Fruit fly (Drosophila melanogaster) whole organism, embryonic: Measurements from ENCODE around the gene CG1635.

ENCODE experiments used
- Antp ChIP-seq: fragments of 200-800 bp; sonication (Bioruptor generic); optimal IDR thresholded peaks from 3 replicates; lab custom pipeline; 2016; ENCODE audit warnings: missing biosample characterization, missing genetic modification characterization
- Bdp1 ChIP-seq: fragments of 200-800 bp; sonication (Bioruptor generic); optimal IDR thresholded peaks from 3 replicates; lab custom pipeline; 2016; ENCODE audit warnings: missing biosample characterization, missing genetic modification characterization
- CG10274 ChIP-seq: fragments of 200-800 bp; sonication (Bioruptor generic); optimal IDR thresholded peaks from 3 replicates; lab custom pipeline; 2017; ENCODE audit warnings: missing biosample characterization, mild to moderate bottlenecking, missing genetic modification characterization
- CG14014 ChIP-seq: fragments of 200-800 bp; sonication (Bioruptor generic); IDR thresholded peaks from 2 replicates; pipeline ENCODE4 v1.3.6; 2022; ENCODE audit warnings: missing biosample characterization, missing genetic modification characterization
- CG1647 ChIP-seq: fragments of 200-800 bp; sonication (Bioruptor generic); optimal IDR thresholded peaks from 3 replicates; lab custom pipeline; 2016; ENCODE audit warnings: missing biosample characterization, missing genetic modification characterization
- CG17568 ChIP-seq: fragments of 200-800 bp; sonication (Bioruptor generic); optimal IDR thresholded peaks from 2 replicates; lab custom pipeline; 2018; ENCODE audit warnings: missing biosample characterization, mild to moderate bottlenecking, missing genetic modification characterization, moderate library complexity
- CG17802 ChIP-seq: fragments of 200-800 bp; sonication (Bioruptor generic); optimal IDR thresholded peaks from 2 replicates; lab custom pipeline; 2018; ENCODE audit warnings: missing biosample characterization, mild to moderate bottlenecking, missing genetic modification characterization, moderate library complexity
- CG18619 ChIP-seq: fragments of 200-800 bp; sonication (Bioruptor generic); optimal IDR thresholded peaks from 3 replicates; lab custom pipeline; 2017; ENCODE audit warnings: missing biosample characterization, mild to moderate bottlenecking, missing genetic modification characterization
- CG32532 ChIP-seq: fragments of 200-800 bp; sonication (Bioruptor generic); IDR thresholded peaks from 2 replicates; pipeline ENCODE4 v1.3.6; 2022; ENCODE audit warnings: missing biosample characterization, missing genetic modification characterization
- CG32767 ChIP-seq: fragments of 200-800 bp; sonication (Bioruptor generic); IDR thresholded peaks from 2 replicates; pipeline ENCODE4 v1.3.6; 2022; ENCODE audit warnings: missing biosample characterization, missing genetic modification characterization
- CG33557 ChIP-seq: fragments of 200-800 bp; sonication (Bioruptor generic); optimal IDR thresholded peaks from 2 replicates; lab custom pipeline; 2019; ENCODE audit warnings: missing biosample characterization, mild to moderate bottlenecking, missing genetic modification characterization, moderate library complexity
- CG34224 ChIP-seq: fragments of 200-800 bp; sonication (Bioruptor generic); IDR thresholded peaks from 3 replicates; pipeline ENCODE4 v1.3.6; 2022; ENCODE audit warnings: missing biosample characterization, missing genetic modification characterization; ENCODE audit not compliant: partially characterized antibody
- CG3847 ChIP-seq: fragments of 200-800 bp; sonication (Bioruptor generic); IDR thresholded peaks from 2 replicates; pipeline ENCODE4 v1.3.6; 2022; ENCODE audit warnings: missing biosample characterization, missing genetic modification characterization
- CG3995 ChIP-seq: fragments of 200-800 bp; sonication (Bioruptor generic); optimal IDR thresholded peaks from 3 replicates; lab custom pipeline; 2016; ENCODE audit warnings: missing biosample characterization, missing genetic modification characterization
- CG6254 ChIP-seq: fragments of 200-800 bp; sonication (Bioruptor generic); optimal IDR thresholded peaks from 3 replicates; lab custom pipeline; 2017; ENCODE audit warnings: mild to moderate bottlenecking, missing biosample characterization, missing genetic modification reagents, missing genetic modification characterization
- CG6654 ChIP-seq: fragments of 200-800 bp; sonication (Bioruptor generic); optimal IDR thresholded peaks from 2 replicates; lab custom pipeline; 2017; ENCODE audit warnings: missing biosample characterization, mild to moderate bottlenecking, missing genetic modification characterization
- CG6791 ChIP-seq: fragments of 200-800 bp; sonication (Bioruptor generic); IDR thresholded peaks from 3 replicates; pipeline ENCODE4 v1.3.6; 2022; ENCODE audit warnings: missing biosample characterization, missing genetic modification characterization; ENCODE audit not compliant: partially characterized antibody
- CG7372 ChIP-seq: fragments of 200-800 bp; sonication (Bioruptor generic); IDR thresholded peaks from 2 replicates; pipeline ENCODE4 v1.3.6; 2022; ENCODE audit warnings: missing biosample characterization, missing genetic modification characterization
- CG8089 ChIP-seq: fragments of 200-800 bp; sonication (Bioruptor generic); optimal IDR thresholded peaks from 3 replicates; lab custom pipeline; 2016; ENCODE audit warnings: missing biosample characterization, missing genetic modification characterization
- CG9609 ChIP-seq: fragments of 200-800 bp; sonication (Bioruptor generic); optimal IDR thresholded peaks from 3 replicates; lab custom pipeline; 2016; ENCODE audit warnings: missing biosample characterization, missing genetic modification characterization
- CkIIα-i1 ChIP-seq: fragments of 200-800 bp; sonication (Bioruptor generic); IDR thresholded peaks from 2 replicates; pipeline ENCODE4 v1.3.6; 2022; ENCODE audit warnings: missing biosample characterization, missing genetic modification characterization
- CoRest ChIP-seq: fragments of 200-800 bp; sonication (Bioruptor generic); optimal IDR thresholded peaks from 3 replicates; lab custom pipeline; 2018; ENCODE audit warnings: missing biosample characterization, mild to moderate bottlenecking, missing genetic modification characterization, moderate library complexity
- D ChIP-seq, 2 experiments: fragments of 200-800 bp in 1 of 2; fragments of >200 bp in 1 of 2; sonication (Bioruptor generic) in 1 of 2; optimal IDR thresholded peaks; 2 replicates in 1 of 2; 3 replicates in 1 of 2; lab custom pipeline; 2017; ENCODE audit warnings: mild to moderate bottlenecking in 1 of 2, missing biosample characterization in 1 of 2, missing genetic modification characterization in 1 of 2, missing genetic modification reagents in 1 of 2
- Doc3 ChIP-seq: fragments of 200-800 bp; sonication (Bioruptor generic); IDR thresholded peaks from 3 replicates; pipeline ENCODE4 v1.3.6; 2022; ENCODE audit warnings: missing biosample characterization, missing genetic modification characterization; ENCODE audit not compliant: partially characterized antibody
- Dp ChIP-seq: fragments of 200-800 bp; sonication (Bioruptor generic); optimal IDR thresholded peaks from 2 replicates; lab custom pipeline; 2018; ENCODE audit warnings: missing biosample characterization, mild to moderate bottlenecking, missing genetic modification characterization, moderate library complexity
- HLH3B ChIP-seq: fragments of 200-800 bp; sonication (Bioruptor generic); IDR thresholded peaks from 2 replicates; pipeline ENCODE4 v1.3.6; 2022; ENCODE audit warnings: missing biosample characterization, missing genetic modification characterization
- Hsf ChIP-seq: fragments of 200-800 bp; sonication (Bioruptor generic); optimal IDR thresholded peaks from 3 replicates; lab custom pipeline; 2016; ENCODE audit warnings: missing biosample characterization, missing genetic modification characterization
- Med ChIP-seq: fragments of 200-800 bp; sonication (Bioruptor generic); peaks from one replicate; lab custom pipeline; 2016; ENCODE audit warnings: missing biosample characterization, missing genetic modification characterization, mild to moderate bottlenecking, inconsistent platforms, moderate library complexity
- Nf-YA ChIP-seq: fragments of 200-800 bp; sonication (Bioruptor generic); IDR thresholded peaks from 2 replicates; pipeline ENCODE4 v1.3.6; 2022; ENCODE audit warnings: missing biosample characterization, missing genetic modification characterization
- Ravus ChIP-seq: fragments of 200-800 bp; sonication (Bioruptor generic); IDR thresholded peaks from 2 replicates; pipeline ENCODE4 v1.3.6; 2022; ENCODE audit warnings: missing biosample characterization, missing genetic modification characterization
- Sox102F ChIP-seq: fragments of 200-800 bp; sonication (Bioruptor generic); optimal IDR thresholded peaks from 2 replicates; lab custom pipeline; 2018; ENCODE audit warnings: missing biosample characterization, mild to moderate bottlenecking, missing genetic modification characterization, moderate library complexity
- ab ChIP-seq: fragments of 200-800 bp; sonication (Bioruptor generic); optimal IDR thresholded peaks from 2 replicates; lab custom pipeline; 2016; ENCODE audit warnings: missing biosample characterization, missing genetic modification characterization
- ap ChIP-seq: fragments of 200-800 bp; sonication (Bioruptor generic); IDR thresholded peaks from 2 replicates; pipeline ENCODE4 v1.3.6; 2022; ENCODE audit warnings: missing biosample characterization, missing genetic modification characterization
- bigmax ChIP-seq: fragments of 200-800 bp; sonication (Bioruptor generic); optimal IDR thresholded peaks from 2 replicates; lab custom pipeline; 2018; ENCODE audit warnings: missing biosample characterization, mild to moderate bottlenecking, missing genetic modification characterization
- btn ChIP-seq: fragments of 200-800 bp; sonication (Bioruptor generic); optimal IDR thresholded peaks from 2 replicates; lab custom pipeline; 2016; ENCODE audit warnings: missing biosample characterization, missing genetic modification characterization
- cas ChIP-seq: fragments of 200-800 bp; sonication (Bioruptor generic); IDR thresholded peaks from 2 replicates; pipeline ENCODE4 v1.3.6; 2022; ENCODE audit warnings: missing biosample characterization, missing genetic modification characterization
- ci ChIP-seq: fragments of 200-800 bp; sonication (Bioruptor generic); IDR thresholded peaks from 3 replicates; pipeline ENCODE4 v1.3.6; 2022; ENCODE audit warnings: missing biosample characterization, missing genetic modification characterization
- croc ChIP-seq: fragments of 200-800 bp; sonication (Bioruptor generic); conservative IDR thresholded peaks from 3 replicates; pipeline ENCODE4 v1.3.6; 2022; ENCODE audit warnings: missing biosample characterization, missing genetic modification characterization
- crol ChIP-seq: fragments of 200-800 bp; sonication (Bioruptor generic); IDR thresholded peaks from 2 replicates; pipeline ENCODE4 v1.3.6; 2022; ENCODE audit warnings: missing biosample characterization, missing genetic modification characterization
- fd3F ChIP-seq: fragments of 200-800 bp; sonication (Bioruptor generic); optimal IDR thresholded peaks from 2 replicates; lab custom pipeline; 2018; ENCODE audit warnings: missing biosample characterization, mild to moderate bottlenecking, missing genetic modification characterization, moderate library complexity
- grau ChIP-seq: fragments of 200-800 bp; optimal IDR thresholded peaks from 3 replicates; lab custom pipeline; 2019; ENCODE audit warnings: missing biosample characterization, mild to moderate bottlenecking, missing genetic modification characterization, moderate library complexity
- her ChIP-seq: fragments of 200-800 bp; sonication (Bioruptor generic); optimal IDR thresholded peaks from 2 replicates; lab custom pipeline; 2016; ENCODE audit warnings: missing biosample characterization, missing genetic modification characterization
- lmd ChIP-seq: fragments of 200-800 bp; sonication (Bioruptor generic); IDR thresholded peaks from 2 replicates; pipeline ENCODE4 v1.3.6; 2022; ENCODE audit warnings: missing biosample characterization, missing genetic modification characterization
- oc ChIP-seq: fragments of 200-800 bp; sonication (Bioruptor generic); optimal IDR thresholded peaks from 2 replicates; lab custom pipeline; 2018; ENCODE audit warnings: missing biosample characterization, mild to moderate bottlenecking, missing genetic modification characterization, moderate library complexity
- phol ChIP-seq: fragments of 200-800 bp; sonication (Bioruptor generic); optimal IDR thresholded peaks from 3 replicates; lab custom pipeline; 2018; ENCODE audit warnings: missing biosample characterization, mild to moderate bottlenecking, missing genetic modification characterization, moderate library complexity
- prd ChIP-seq, 3 experiments: fragments of >200 bp in 2 of 3; fragments of 200-800 bp in 1 of 3; sonication (Bioruptor generic) in 1 of 3; optimal IDR thresholded peaks in 2 of 3; IDR thresholded peaks in 1 of 3; 2 replicates in 2 of 3; 3 replicates in 1 of 3; pipeline versions ENCODE4 v1.3.6 to Lab custom; 2017 to 2022; ENCODE audit warnings: missing biosample characterization in 1 of 3, missing genetic modification characterization in 1 of 3
- pros ChIP-seq: fragments of 200-800 bp; sonication (Bioruptor generic); optimal IDR thresholded peaks from 3 replicates; lab custom pipeline; 2019; ENCODE audit warnings: missing biosample characterization, mild to moderate bottlenecking, missing genetic modification characterization, moderate library complexity
- repo ChIP-seq: fragments of 200-800 bp; sonication (Bioruptor generic); optimal IDR thresholded peaks from 2 replicates; lab custom pipeline; 2016; ENCODE audit warnings: missing biosample characterization, missing genetic modification characterization
- sob ChIP-seq: fragments of 200-800 bp; sonication (Bioruptor generic); IDR thresholded peaks from 2 replicates; pipeline ENCODE4 v1.3.6; 2022; ENCODE audit warnings: missing biosample characterization, missing genetic modification characterization
- tio ChIP-seq: fragments of 200-800 bp; sonication (Bioruptor generic); optimal IDR thresholded peaks from 2 replicates; lab custom pipeline; 2017; ENCODE audit warnings: missing biosample characterization, missing genetic modification characterization, inconsistent platforms
- zfh1 ChIP-seq: fragments of 200-800 bp; sonication (Bioruptor generic); IDR thresholded peaks from 3 replicates; pipeline ENCODE4 v1.3.6; 2022; ENCODE audit warnings: missing biosample characterization, missing genetic modification characterization

The CG1635 gene

dm6 chr3R:31630376-31630775, 41.9 kb downstream of the CG1635 start (continued):
- TF ChIP-seq CG6654 (GFP tag; lab: Kevin White, UChicago) (no peak), ab (GFP tag; lab: Kevin White, UChicago) (no peak), Doc3 (no peak), sob (peak; percentile 48; the same call in 1 of the 2 replicates), Hsf (GFP tag; lab: Kevin White, UChicago) (peak; percentile 3), lmd (peak; percentile 50), Nf-YA (no peak), CG14014 (peak; percentile 45; the same call in 1 of the 2 replicates), CG7372 (GFP tag; lab: Robert Waterston, UW) (no peak), Antp (GFP tag; lab: Kevin White, UChicago) (peak; percentile 9), CG3995 (GFP tag; lab: Kevin White, UChicago) (no peak), CG6791 (GFP tag; lab: Robert Waterston, UW) (no peak), CG10274 (GFP tag; lab: Kevin White, UChicago) (no peak), CkIIα-i1 (GFP tag; lab: Robert Waterston, UW) (no peak), CG3847 (GFP tag; lab: Robert Waterston, UW) (peak; percentile 42; the same call in 1 of the 2 replicates), oc (tag; lab: Kevin White, UChicago) (no peak), Dp (GFP tag; lab: Kevin White, UChicago) (no peak), CG9609 (GFP tag; lab: Kevin White, UChicago) (no peak), D (optimal IDR thresholded peaks at IDR 0.05; lab: Kevin White, UChicago) (no peak), D (GFP tag; optimal IDR thresholded peaks at IDR 0.05; lab: Kevin White, UChicago) (no peak), bigmax (no peak), prd (optimal IDR thresholded peaks at IDR 0.05; lab: Kevin White, UChicago) (no peak), prd (GFP tag; IDR thresholded peaks at IDR 0.05; lab: Robert Waterston, UW) (0 out of 3 replicates have a peak, but pooled peaks have one; percentile 30), Ravus (no peak), CG33557 (GFP tag; lab: Kevin White, UChicago) (no peak), HLH3B (GFP tag; lab: Robert Waterston, UW) (no peak), CG18619 (GFP tag; lab: Kevin White, UChicago) (no peak), tio (GFP tag; lab: Kevin White, UChicago) (peak; percentile 5), Sox102F (no peak), CoRest (tag; lab: Kevin White, UChicago) (no peak), btn (no peak), crol (GFP tag; lab: Robert Waterston, UW) (no peak), cas (GFP tag; lab: Robert Waterston, UW) (no peak), CG8089 (GFP tag; lab: Kevin White, UChicago) (no peak), CG32532 (GFP tag; lab: Robert Waterston, UW) (no peak), Med (GFP tag; lab: Kevin White, UChicago) (peak; percentile 82), CG34224 (GFP tag; lab: Robert Waterston, UW) (no peak), ap (GFP tag; lab: Robert Waterston, UW) (no peak), CG17568 (GFP tag; lab: Kevin White, UChicago) (no peak), CG6254 (GFP tag; lab: Kevin White, UChicago) (no peak), CG32767 (GFP tag; lab: Robert Waterston, UW) (no peak), repo (no peak), phol (tag; lab: Kevin White, UChicago) (no peak), Bdp1 (GFP tag; lab: Kevin White, UChicago) (no peak), croc (GFP tag; lab: Robert Waterston, UW) (no peak), zfh1 (GFP tag; lab: Robert Waterston, UW) (0 out of 3 replicates have a peak, but pooled peaks have one; percentile 20), pros (GFP tag; lab: Kevin White, UChicago) (no peak), fd3F (GFP tag; lab: Kevin White, UChicago) (no peak), CG1647 (GFP tag; lab: Kevin White, UChicago) (no peak), CG17802 (no peak), ci (GFP tag; lab: Robert Waterston, UW) (peak; percentile 33; the same call in 1 of the 3 replicates), grau (tag; lab: Kevin White, UChicago) (peak; percentile 4), her (GFP tag; lab: Kevin White, UChicago) (peak; percentile 6)
